Fruit fly (Drosophila melanogaster): ENCODE results near the gene CG13029.

DNA sequence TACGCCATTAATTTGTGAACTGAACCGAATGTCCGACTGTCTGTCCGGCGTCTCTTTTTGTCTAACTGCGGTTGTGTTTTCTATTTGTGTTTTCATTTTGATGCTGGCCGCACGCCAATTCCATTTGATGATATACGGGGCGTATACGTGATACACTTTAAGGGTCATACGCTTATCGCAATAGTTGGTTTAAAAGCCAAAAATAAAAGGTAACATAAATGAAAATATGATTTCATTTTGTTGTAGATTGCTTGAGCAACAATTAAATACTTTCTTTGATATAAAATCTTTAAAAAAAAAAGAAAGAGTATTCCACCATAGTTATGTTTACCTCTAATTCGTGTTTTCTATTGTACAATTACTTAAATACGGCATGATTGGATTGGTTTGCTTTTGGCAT lies 24.6 kb downstream of the CG13029 start:
- no peak for TF ChIP-seq Myc (optimal IDR thresholded peaks at IDR 0.05)
- TF ChIP-seq Sin3A (optimal IDR thresholded peaks at IDR 0.05): no peak
- no peak for TF ChIP-seq psq (optimal IDR thresholded peaks at IDR 0.05)
- TF ChIP-seq h (optimal IDR thresholded peaks at IDR 0.05): no peak
- no peak for TF ChIP-seq ttk (optimal IDR thresholded peaks at IDR 0.05)
- TF ChIP-seq insv (optimal IDR thresholded peaks at IDR 0.05): no peak
